Worm (Caenorhabditis elegans) whole organism, young adult: ENCODE data around the gene lact-1.

Source experiments
- B0019.2 ChIP-seq: fragments of 200-800 bp; sonication (Bioruptor generic); conservative IDR thresholded peaks from 2 replicates; pipeline ENCODE4 v1.3.6; 2022; ENCODE audit warnings: missing genetic modification reagents, missing genetic modification characterization, missing compliant biosample characterization
- B0035.1 ChIP-seq: sonication (generic microtip); optimal IDR thresholded peaks from 2 replicates; lab custom pipeline; 2016; ENCODE audit warnings: missing genetic modification characterization, mild to moderate bottlenecking, missing compliant biosample characterization, missing genotype, missing genetic modification reagents
- C06A6.2 ChIP-seq: fragments of 200-800 bp; sonication (Bioruptor generic); conservative IDR thresholded peaks from 2 replicates; pipeline ENCODE4 v1.3.6; 2022; ENCODE audit warnings: missing genetic modification characterization, missing compliant biosample characterization
- F10E7.11 ChIP-seq: sonication (generic microtip); optimal IDR thresholded peaks from 2 replicates; lab custom pipeline; 2017; ENCODE audit warnings: mild to moderate bottlenecking, missing genetic modification characterization, moderate library complexity, missing compliant biosample characterization
- F23B12.7 ChIP-seq: sonication (generic microtip); optimal IDR thresholded peaks from 2 replicates; lab custom pipeline; 2017; ENCODE audit warnings: missing genetic modification characterization, mild to moderate bottlenecking, missing compliant biosample characterization, antibody characterized with exemption, moderate library complexity; ENCODE audit not compliant: insufficient read depth
- F57C9.4 ChIP-seq: sonication (generic microtip); optimal IDR thresholded peaks from 2 replicates; lab custom pipeline; 2017; ENCODE audit warnings: mild to moderate bottlenecking, missing genetic modification characterization, missing compliant biosample characterization
- K11D2.4 ChIP-seq: fragments of 200-800 bp; sonication (Bioruptor generic); IDR thresholded peaks from 2 replicates; pipeline ENCODE4 v1.3.6; 2022; ENCODE audit warnings: missing genetic modification reagents, missing genetic modification characterization, missing compliant biosample characterization
- K12H6.12 ChIP-seq: fragments of 200-800 bp; sonication (Bioruptor generic); optimal IDR thresholded peaks from 2 replicates; lab custom pipeline; 2018; ENCODE audit warnings: mild to moderate bottlenecking, missing genetic modification characterization, missing compliant biosample characterization
- T26A5.8 ChIP-seq: sonication (generic microtip); optimal IDR thresholded peaks from 2 replicates; lab custom pipeline; 2016; ENCODE audit warnings: missing genetic modification characterization, missing compliant biosample characterization
- Y53G8AR.9 ChIP-seq: fragments of 200-800 bp; sonication (Bioruptor generic); conservative IDR thresholded peaks from 2 replicates; pipeline ENCODE4 v1.3.6; 2022; ENCODE audit warnings: missing genetic modification reagents, missing genetic modification characterization, missing compliant biosample characterization
- Y79H2A.3 ChIP-seq: fragments of 200-800 bp; sonication (Bioruptor generic); conservative IDR thresholded peaks from 2 replicates; pipeline ENCODE4 v1.3.6; 2022; ENCODE audit warnings: missing genetic modification reagents, missing genetic modification characterization, missing compliant biosample characterization
- akir-1 ChIP-seq: fragments of 200-800 bp; sonication (Bioruptor generic); optimal IDR thresholded peaks from 2 replicates; lab custom pipeline; 2018; ENCODE audit warnings: mild to moderate bottlenecking, missing genetic modification characterization, moderate library complexity, missing compliant biosample characterization
- ama-1 ChIP-seq, 3 experiments: fragments of 150-350 bp in 1 of 3; sonication (generic microtip) in 2 of 3; optimal IDR thresholded peaks; 2 replicates each; lab custom pipeline; 2014 to 2018; ENCODE audit warnings: missing biosample characterization in 2 of 3, missing genetic modification characterization in 2 of 3, missing genetic modification reagents in 2 of 3
- aptf-2 ChIP-seq: fragments of 200-800 bp; sonication (Bioruptor generic); conservative IDR thresholded peaks from 2 replicates; pipeline ENCODE4 v1.3.6; 2022; ENCODE audit warnings: missing genetic modification reagents, missing genetic modification characterization, missing compliant biosample characterization
- athp-1 ChIP-seq: sonication (generic microtip); optimal IDR thresholded peaks from 2 replicates; lab custom pipeline; 2017; ENCODE audit warnings: mild to moderate bottlenecking, missing genetic modification characterization, missing compliant biosample characterization
- attf-6 ChIP-seq: fragments of 200-800 bp; sonication (Bioruptor generic); IDR thresholded peaks from 2 replicates; pipeline ENCODE4 v1.3.6; 2022; ENCODE audit warnings: missing genetic modification reagents, missing genetic modification characterization, missing compliant biosample characterization
- bed-1 ChIP-seq: fragments of 200-800 bp; sonication (Bioruptor generic); IDR thresholded peaks from 2 replicates; pipeline ENCODE4 v1.3.6; 2022; ENCODE audit warnings: missing genetic modification reagents, missing genetic modification characterization, missing compliant biosample characterization
- chd-7 ChIP-seq: sonication (generic microtip); optimal IDR thresholded peaks from 2 replicates; lab custom pipeline; 2016; ENCODE audit warnings: mild to moderate bottlenecking, missing genetic modification characterization, moderate library complexity, missing compliant biosample characterization
- dox-1 ChIP-seq: fragments of 200-800 bp; sonication (Bioruptor generic); IDR thresholded peaks from 2 replicates; pipeline ENCODE4 v1.3.6; 2022; ENCODE audit warnings: missing genetic modification reagents, missing genetic modification characterization, missing compliant biosample characterization
- efl-1 ChIP-seq: fragments of 150-350 bp; optimal IDR thresholded peaks from 2 replicates; lab custom pipeline; 2014; ENCODE audit warnings: missing biosample characterization, missing genetic modification reagents, missing genetic modification characterization
- egrh-3 ChIP-seq: fragments of 200-800 bp; sonication (Bioruptor generic); IDR thresholded peaks from 2 replicates; pipeline ENCODE4 v1.3.6; 2022; ENCODE audit warnings: missing genetic modification reagents, missing genetic modification characterization, missing compliant biosample characterization
- ets-4 ChIP-seq: fragments of 200-800 bp; sonication (Bioruptor generic); optimal IDR thresholded peaks from 2 replicates; lab custom pipeline; 2018; ENCODE audit warnings: mild to moderate bottlenecking, missing genetic modification characterization, missing compliant biosample characterization
- gei-17 ChIP-seq: fragments of 200-800 bp; sonication (Bioruptor generic); optimal IDR thresholded peaks from 2 replicates; lab custom pipeline; 2018; ENCODE audit warnings: mild to moderate bottlenecking, missing genetic modification characterization, missing compliant biosample characterization
- him-1 ChIP-seq: sonication (generic microtip); optimal IDR thresholded peaks from 2 replicates; lab custom pipeline; 2016; ENCODE audit warnings: missing genotype, missing genetic modification reagents, missing genetic modification characterization, missing compliant biosample characterization
- hmg-1.2 ChIP-seq: fragments of 200-800 bp; sonication (Bioruptor generic); IDR thresholded peaks from 2 replicates; pipeline ENCODE4 v1.3.6; 2022; ENCODE audit warnings: missing genetic modification reagents, missing genetic modification characterization, missing compliant biosample characterization
- hmg-20 ChIP-seq: fragments of 200-800 bp; sonication (Bioruptor generic); IDR thresholded peaks from 2 replicates; pipeline ENCODE4 v1.3.6; 2022; ENCODE audit warnings: missing genetic modification reagents, missing genetic modification characterization, missing compliant biosample characterization
- hrde-1 ChIP-seq: sonication (generic microtip); optimal IDR thresholded peaks from 2 replicates; lab custom pipeline; 2016; ENCODE audit warnings: missing genetic modification characterization, mild to moderate bottlenecking, missing compliant biosample characterization, moderate library complexity, missing genotype, missing genetic modification reagents, borderline replicate concordance
- lag-1 ChIP-seq: fragments of 200-800 bp; sonication (Bioruptor generic); IDR thresholded peaks from 2 replicates; pipeline ENCODE4 v1.3.6; 2022; ENCODE audit warnings: missing genetic modification reagents, missing genetic modification characterization, missing compliant biosample characterization
- let-607 ChIP-seq, 2 experiments: fragments of 200-800 bp in 1 of 2; sonication (Bioruptor generic) in 1 of 2; sonication (generic microtip) in 1 of 2; optimal IDR thresholded peaks; 2 replicates each; lab custom pipeline; 2016 to 2018; ENCODE audit warnings: mild to moderate bottlenecking in 2 of 2, missing compliant biosample characterization in 2 of 2, missing genetic modification characterization in 2 of 2, moderate library complexity in 2 of 2, missing genotype in 1 of 2
- lin-26 ChIP-seq: fragments of 200-800 bp; sonication (Bioruptor generic); IDR thresholded peaks from 2 replicates; pipeline ENCODE4 v1.3.6; 2022; ENCODE audit warnings: missing genetic modification reagents, missing genetic modification characterization, missing compliant biosample characterization
- mel-28 ChIP-seq: sonication (generic microtip); optimal IDR thresholded peaks from 2 replicates; lab custom pipeline; 2016; ENCODE audit warnings: borderline replicate concordance, mild to moderate bottlenecking, missing genetic modification characterization, missing compliant biosample characterization
- nfya-1 ChIP-seq: sonication (generic microtip); optimal IDR thresholded peaks from 2 replicates; lab custom pipeline; 2017; ENCODE audit warnings: antibody characterized with exemption, missing compliant biosample characterization, missing genetic modification characterization, borderline replicate concordance; ENCODE audit not compliant: insufficient read depth
- nhr-179 ChIP-seq: sonication (generic microtip); optimal IDR thresholded peaks from 2 replicates; lab custom pipeline; 2016; ENCODE audit warnings: mild to moderate bottlenecking, missing genetic modification characterization, missing compliant biosample characterization
- nhr-80 ChIP-seq: sonication (generic microtip); optimal IDR thresholded peaks from 2 replicates; lab custom pipeline; 2016; ENCODE audit warnings: missing genetic modification characterization, missing compliant biosample characterization
- nhr-90 ChIP-seq: sonication (generic microtip); optimal IDR thresholded peaks from 2 replicates; lab custom pipeline; 2016; ENCODE audit warnings: missing genotype, mild to moderate bottlenecking, missing genetic modification characterization, missing compliant biosample characterization
- pbrm-1 ChIP-seq: fragments of 200-800 bp; sonication (Bioruptor generic); IDR thresholded peaks from 2 replicates; pipeline ENCODE4 v1.3.6; 2022; ENCODE audit warnings: missing genetic modification reagents, missing genetic modification characterization, missing compliant biosample characterization
- pha-4 ChIP-seq: fragments of 150-350 bp; sonication (generic microtip); optimal IDR thresholded peaks from 2 replicates; lab custom pipeline; 2014; ENCODE audit warnings: missing biosample characterization, missing genetic modification reagents, missing genetic modification characterization
- repo-1 ChIP-seq: sonication (generic microtip); optimal IDR thresholded peaks from 2 replicates; lab custom pipeline; 2017; ENCODE audit warnings: mild to moderate bottlenecking, missing genetic modification characterization, missing compliant biosample characterization
- sea-2 ChIP-seq: fragments of 200-800 bp; sonication (Bioruptor generic); IDR thresholded peaks from 2 replicates; pipeline ENCODE4 v1.3.6; 2022; ENCODE audit warnings: missing genetic modification characterization, missing compliant biosample characterization
- snpc-1.1 ChIP-seq: sonication (generic microtip); optimal IDR thresholded peaks from 2 replicates; lab custom pipeline; 2017; ENCODE audit warnings: missing genetic modification characterization, mild to moderate bottlenecking, missing compliant biosample characterization, antibody characterized with exemption, moderate library complexity, missing genotype, missing genetic modification reagents; ENCODE audit not compliant: insufficient read depth
- snpc-3.4 ChIP-seq: sonication (generic microtip); optimal IDR thresholded peaks from 2 replicates; lab custom pipeline; 2017; ENCODE audit warnings: missing genetic modification characterization, mild to moderate bottlenecking, missing compliant biosample characterization, antibody characterized with exemption, moderate library complexity, missing genotype, missing genetic modification reagents
- tbx-9 ChIP-seq: sonication (generic microtip); optimal IDR thresholded peaks from 2 replicates; lab custom pipeline; 2016; ENCODE audit warnings: borderline replicate concordance, missing genetic modification characterization, inconsistent platforms, missing compliant biosample characterization
- unc-130 ChIP-seq: sonication (generic microtip); optimal IDR thresholded peaks from 2 replicates; lab custom pipeline; 2016; ENCODE audit warnings: missing genetic modification reagents, missing genetic modification characterization, missing compliant biosample characterization
- zim-3 ChIP-seq: sonication (generic microtip); optimal IDR thresholded peaks from 2 replicates; lab custom pipeline; 2017; ENCODE audit warnings: mild to moderate bottlenecking, missing genetic modification characterization, moderate library complexity, missing compliant biosample characterization
- ztf-18 ChIP-seq: sonication (generic microtip); optimal IDR thresholded peaks from 2 replicates; lab custom pipeline; 2016; ENCODE audit warnings: missing genotype, mild to moderate bottlenecking, missing genetic modification characterization, missing compliant biosample characterization
- ztf-22 ChIP-seq: fragments of 200-800 bp; sonication (Bioruptor generic); optimal IDR thresholded peaks from 2 replicates; lab custom pipeline; 2018; ENCODE audit warnings: mild to moderate bottlenecking, missing genetic modification characterization, moderate library complexity, missing compliant biosample characterization
- ztf-25 ChIP-seq: fragments of 200-800 bp; sonication (Bioruptor generic); IDR thresholded peaks from 2 replicates; pipeline ENCODE4 v1.3.6; 2022; ENCODE audit warnings: missing genetic modification reagents, missing genetic modification characterization, missing compliant biosample characterization
- ztf-28 ChIP-seq: fragments of 200-800 bp; sonication (Bioruptor generic); IDR thresholded peaks from 2 replicates; pipeline ENCODE4 v1.3.6; 2022; ENCODE audit warnings: missing genetic modification reagents, missing genetic modification characterization, missing compliant biosample characterization

lact-1 gene

ce11 chrX:7296310-7296709, 36.1 kb upstream of the lact-1 start (continued):
- TF ChIP-seq efl-1 (GFP tag; lab: Kevin White, UChicago), result no peak
- TF ChIP-seq snpc-1.1, result no peak
- no peak for TF ChIP-seq T26A5.8
- no peak for TF ChIP-seq hmg-20
- no peak for TF ChIP-seq K11D2.4 (GFP tag; lab: Robert Waterston, UW)
- TF ChIP-seq B0019.2 (GFP tag; lab: Robert Waterston, UW), result no peak
- TF ChIP-seq ztf-22 (GFP tag; lab: Kevin White, UChicago), result peak; percentile 53
- TF ChIP-seq ztf-18, result no peak
- TF ChIP-seq nhr-90 (tag; lab: Kevin White, UChicago), result no peak
- TF ChIP-seq akir-1, result no peak
- no peak for TF ChIP-seq K12H6.12 (tag; lab: Kevin White, UChicago)
- TF ChIP-seq hmg-1.2 (GFP tag; lab: Robert Waterston, UW), result 0 out of 2 replicates have a peak, but pooled peaks have one; percentile 17
- no peak for TF ChIP-seq F57C9.4 (tag; lab: Kevin White, UChicago)
- no peak for TF ChIP-seq F23B12.7
- no peak for TF ChIP-seq nfya-1
- no peak for TF ChIP-seq unc-130 (GFP tag; lab: Kevin White, UChicago)
- TF ChIP-seq dox-1 (GFP tag; lab: Robert Waterston, UW), result peak; percentile 60
- TF ChIP-seq bed-1 (GFP tag; lab: Robert Waterston, UW), result no peak
- TF ChIP-seq attf-6 (GFP tag; lab: Robert Waterston, UW), result no peak
- TF ChIP-seq snpc-3.4 (tag; lab: Kevin White, UChicago), result no peak
- TF ChIP-seq F10E7.11 (tag; lab: Kevin White, UChicago), result no peak
- no peak for TF ChIP-seq B0035.1 (tag; lab: Kevin White, UChicago)
- TF ChIP-seq Y53G8AR.9 (GFP tag; lab: Robert Waterston, UW), result no peak
- no peak for TF ChIP-seq Y79H2A.3 (GFP tag; lab: Robert Waterston, UW)
- no peak for TF ChIP-seq ztf-25 (GFP tag; lab: Robert Waterston, UW)
- no peak for TF ChIP-seq nhr-179 (tag; lab: Kevin White, UChicago)
- TF ChIP-seq tbx-9 (tag; lab: Kevin White, UChicago), result no peak
- TF ChIP-seq lag-1 (GFP tag; lab: Robert Waterston, UW), result no peak
- no peak for TF ChIP-seq chd-7 (tag; lab: Kevin White, UChicago)
- no peak for TF ChIP-seq sea-2 (GFP tag; lab: Robert Waterston, UW)
- no peak for TF ChIP-seq hrde-1
- TF ChIP-seq egrh-3 (GFP tag; lab: Robert Waterston, UW), result no peak
- TF ChIP-seq pbrm-1 (GFP tag; lab: Robert Waterston, UW), result 0 out of 2 replicates have a peak, but pooled peaks have one; percentile 36
- TF ChIP-seq lin-26 (GFP tag; lab: Robert Waterston, UW), result no peak
- peak; percentile 26 for TF ChIP-seq ets-4 (GFP tag; lab: Kevin White, UChicago)
- peak; percentile 96 for TF ChIP-seq nhr-80
- TF ChIP-seq pha-4 (tag; lab: Kevin White, UChicago), result no peak
- no peak for TF ChIP-seq mel-28 (tag; lab: Kevin White, UChicago)
- no peak for TF ChIP-seq gei-17 (GFP tag; lab: Kevin White, UChicago)
- TF ChIP-seq athp-1 (tag; lab: Kevin White, UChicago), result no peak
- no peak for TF ChIP-seq repo-1 (tag; lab: Kevin White, UChicago)
- no peak for TF ChIP-seq zim-3 (tag; lab: Kevin White, UChicago)
- peak; percentile 78 to 91 for TF ChIP-seq let-607 (tag; optimal IDR thresholded peaks at IDR 0.05; lab: Kevin White, UChicago)
- TF ChIP-seq aptf-2 (GFP tag; lab: Robert Waterston, UW), result no peak
- TF ChIP-seq him-1 (tag; lab: Kevin White, UChicago), result no peak
- TF ChIP-seq C06A6.2, result no peak
- TF ChIP-seq ztf-28, result no peak
- TF ChIP-seq ama-1 (optimal IDR thresholded peaks at IDR 0.05; lab: Kevin White, UChicago), result no peak
- TF ChIP-seq ama-1 (GFP tag; optimal IDR thresholded peaks at IDR 0.05; lab: Kevin White, UChicago), result no peak
